Fruit fly (Drosophila melanogaster): Measurements from ENCODE around the gene CG34325.

DNA sequence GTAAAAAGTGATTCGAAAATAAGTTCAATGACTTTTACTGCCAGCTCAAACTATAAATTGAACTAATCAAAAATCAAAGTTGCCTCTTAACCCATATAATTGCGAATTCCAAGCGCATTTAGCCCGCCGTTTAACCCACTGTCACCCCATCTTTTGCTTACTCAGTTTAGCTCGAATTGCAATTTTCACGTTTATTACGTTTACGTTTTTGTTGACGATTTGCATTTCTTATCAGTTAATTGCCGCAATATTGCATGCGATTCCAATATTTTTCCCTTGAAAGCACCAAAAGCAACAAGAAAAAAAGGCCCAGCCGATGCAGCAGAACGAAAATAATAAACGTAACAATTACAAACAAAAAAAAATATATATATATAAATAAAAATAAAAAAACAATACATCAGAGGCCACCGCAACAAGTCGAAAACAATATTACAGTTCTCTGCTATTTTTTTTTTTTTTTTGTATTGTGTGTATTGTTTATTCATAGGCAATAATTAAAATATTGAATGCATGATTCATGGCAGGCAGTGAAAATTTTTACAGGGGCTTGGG, 3.0 kb downstream of the CG34325 start:
- TF ChIP-seq Pif1A (GFP tag; optimal IDR thresholded peaks at IDR 0.05) (no peak), CG15710 (tag; optimal IDR thresholded peaks at IDR 0.05) (no peak), CG17806 (tag; optimal IDR thresholded peaks at IDR 0.05) (no peak), CG8159 (tag; optimal IDR thresholded peaks at IDR 0.05) (no peak), CG14655 (GFP tag; optimal IDR thresholded peaks at IDR 0.05) (no peak), D1 (tag; optimal IDR thresholded peaks at IDR 0.05) (no peak)
